Fruit fly (Drosophila melanogaster) whole organism, embryonic: ENCODE results near the gene Snmp2.
A peak's percentile ranks its signal among the peaks of the same experiment; 100 is the strongest.

ENCODE experiments used
- Awh ChIP-seq: fragments of 200-800 bp; sonication (Bioruptor generic); IDR thresholded peaks from 2 replicates; pipeline ENCODE4, ENCODE4 v1.3.6; 2022; ENCODE audit warnings: missing biosample characterization, missing genetic modification characterization
- Bgb ChIP-seq: fragments of 200-800 bp; sonication (Bioruptor generic); IDR thresholded peaks from 2 replicates; pipeline ENCODE4 v1.3.6; 2022; ENCODE audit warnings: missing biosample characterization, missing genetic modification characterization; ENCODE audit not compliant: partially characterized antibody
- CG11696 ChIP-seq: fragments of 200-800 bp; sonication (Bioruptor generic); IDR thresholded peaks from 2 replicates; pipeline ENCODE4 v1.3.6; 2022; ENCODE audit warnings: missing biosample characterization, missing genetic modification characterization
- CG13287 ChIP-seq: fragments of 200-800 bp; sonication (Bioruptor generic); IDR thresholded peaks from 2 replicates; pipeline ENCODE4 v1.3.6; 2022; ENCODE audit warnings: missing biosample characterization, missing genetic modification characterization; ENCODE audit not compliant: partially characterized antibody
- CG16813 ChIP-seq: fragments of 200-800 bp; sonication (Bioruptor generic); IDR thresholded peaks from 3 replicates; pipeline ENCODE4 v1.3.6; 2022; ENCODE audit warnings: missing biosample characterization, missing genetic modification characterization; ENCODE audit not compliant: partially characterized antibody
- CG17328 ChIP-seq: fragments of 200-800 bp; sonication (Bioruptor generic); IDR thresholded peaks from 2 replicates; pipeline ENCODE4 v1.3.6; 2022; ENCODE audit warnings: missing biosample characterization, missing genetic modification characterization
- CG2129 ChIP-seq: fragments of 200-800 bp; sonication (Bioruptor generic); IDR thresholded peaks from 2 replicates; pipeline ENCODE4 v1.3.6; 2022; ENCODE audit warnings: missing biosample characterization, missing genetic modification characterization; ENCODE audit not compliant: partially characterized antibody
- CG31388 ChIP-seq: fragments of 200-800 bp; sonication (Bioruptor generic); optimal IDR thresholded peaks from 2 replicates; lab custom pipeline; 2016; ENCODE audit warnings: missing biosample characterization, missing genetic modification characterization
- CG34224 ChIP-seq: fragments of 200-800 bp; sonication (Bioruptor generic); IDR thresholded peaks from 3 replicates; pipeline ENCODE4 v1.3.6; 2022; ENCODE audit warnings: missing biosample characterization, missing genetic modification characterization; ENCODE audit not compliant: partially characterized antibody
- CG42726 ChIP-seq: fragments of 200-800 bp; sonication (Bioruptor generic); IDR thresholded peaks from 2 replicates; pipeline ENCODE4 v1.3.6; 2022; ENCODE audit warnings: missing biosample characterization, missing genetic modification characterization; ENCODE audit not compliant: partially characterized antibody
- CG4707 ChIP-seq: fragments of 200-800 bp; sonication (Bioruptor generic); optimal IDR thresholded peaks from 2 replicates; lab custom pipeline; 2018; ENCODE audit warnings: missing biosample characterization, mild to moderate bottlenecking, missing genetic modification characterization, moderate library complexity
- CG6791 ChIP-seq: fragments of 200-800 bp; sonication (Bioruptor generic); IDR thresholded peaks from 3 replicates; pipeline ENCODE4 v1.3.6; 2022; ENCODE audit warnings: missing biosample characterization, missing genetic modification characterization; ENCODE audit not compliant: partially characterized antibody
- CG7556 ChIP-seq: fragments of 200-800 bp; sonication (Bioruptor generic); optimal IDR thresholded peaks from 2 replicates; lab custom pipeline; 2017; ENCODE audit warnings: missing biosample characterization, mild to moderate bottlenecking, missing genetic modification characterization
- CG8290 ChIP-seq, 3 experiments: fragments of 200-800 bp; sonication (Bioruptor generic); optimal IDR thresholded peaks; 2 replicates each; lab custom pipeline; 2016 to 2019; ENCODE audit warnings: missing biosample characterization in 3 of 3, missing genetic modification characterization in 3 of 3, mild to moderate bottlenecking in 2 of 3, moderate library complexity in 1 of 3
- CG8359 ChIP-seq: fragments of 200-800 bp; sonication (Bioruptor generic); optimal IDR thresholded peaks from 2 replicates; lab custom pipeline; 2017; ENCODE audit warnings: missing biosample characterization, mild to moderate bottlenecking, missing genetic modification characterization, borderline replicate concordance
- CG8478 ChIP-seq: fragments of >200 bp; optimal IDR thresholded peaks from 2 replicates; lab custom pipeline; 2018
- CG8765 ChIP-seq: fragments of 200-800 bp; sonication (Bioruptor generic); IDR thresholded peaks from 2 replicates; pipeline ENCODE4 v1.3.6; 2022; ENCODE audit warnings: missing biosample characterization, missing genetic modification characterization
- Dll ChIP-seq: fragments of 200-800 bp; sonication (Bioruptor generic); IDR thresholded peaks from 4 replicates; pipeline ENCODE4 v1.3.6; 2022; ENCODE audit warnings: missing biosample characterization, missing genetic modification characterization; ENCODE audit not compliant: partially characterized antibody
- Hmr ChIP-seq: fragments of 200-800 bp; sonication (Bioruptor generic); optimal IDR thresholded peaks from 3 replicates; lab custom pipeline; 2017; ENCODE audit warnings: mild to moderate bottlenecking, missing biosample characterization, missing genetic modification reagents, missing genetic modification characterization
- Hmx ChIP-seq: fragments of 200-800 bp; sonication (Bioruptor generic); optimal IDR thresholded peaks from 2 replicates; lab custom pipeline; 2016; ENCODE audit warnings: missing biosample characterization, missing genetic modification characterization
- MBD-R2 ChIP-seq: fragments of 200-800 bp; sonication (Bioruptor generic); IDR thresholded peaks from 2 replicates; pipeline ENCODE4 v1.3.6; 2022; ENCODE audit warnings: missing biosample characterization, missing genetic modification characterization
- MESR4 ChIP-seq: fragments of 200-800 bp; sonication (Bioruptor generic); optimal IDR thresholded peaks from 2 replicates; lab custom pipeline; 2018; ENCODE audit warnings: missing biosample characterization, mild to moderate bottlenecking, missing genetic modification characterization, moderate library complexity
- Mrtf ChIP-seq: fragments of 200-800 bp; sonication (Bioruptor generic); IDR thresholded peaks from 3 replicates; pipeline ENCODE4 v1.3.6; 2022; ENCODE audit warnings: missing biosample characterization, missing genetic modification characterization
- NC2β ChIP-seq: fragments of 200-800 bp; sonication (Bioruptor generic); optimal IDR thresholded peaks from 2 replicates; lab custom pipeline; 2016; ENCODE audit warnings: missing biosample characterization, missing genetic modification characterization
- Oaz ChIP-seq: fragments of 200-800 bp; sonication (Bioruptor generic); IDR thresholded peaks from 2 replicates; pipeline ENCODE4 v1.3.6; 2022; ENCODE audit warnings: missing biosample characterization, missing genetic modification characterization
- Rfx ChIP-seq: fragments of 200-800 bp; sonication (Bioruptor generic); IDR thresholded peaks from 2 replicates; pipeline ENCODE4 v1.3.6; 2022; ENCODE audit warnings: missing biosample characterization, missing genetic modification characterization
- Taf1 ChIP-seq: fragments of 200-800 bp; sonication (Bioruptor generic); IDR thresholded peaks from 2 replicates; pipeline ENCODE4 v1.3.6; 2022; ENCODE audit warnings: missing biosample characterization, missing genetic modification characterization
- aop ChIP-seq: fragments of 200-800 bp; sonication (Bioruptor generic); IDR thresholded peaks from 2 replicates; pipeline ENCODE4 v1.3.6; 2022; ENCODE audit warnings: missing biosample characterization, missing genetic modification characterization
- ato ChIP-seq: fragments of 200-800 bp; sonication (Bioruptor generic); IDR thresholded peaks from 2 replicates; pipeline ENCODE4 v1.3.6; 2022; ENCODE audit warnings: missing biosample characterization, missing genetic modification characterization; ENCODE audit not compliant: partially characterized antibody
- chinmo ChIP-seq: fragments of 200-800 bp; sonication (Bioruptor generic); IDR thresholded peaks from 4 replicates; pipeline ENCODE4 v1.3.6; 2022; ENCODE audit warnings: missing biosample characterization, missing genetic modification characterization; ENCODE audit not compliant: partially characterized antibody
- chm ChIP-seq: fragments of 200-800 bp; sonication (Bioruptor generic); IDR thresholded peaks from 2 replicates; pipeline ENCODE4 v1.3.6; 2022; ENCODE audit warnings: missing biosample characterization, missing genetic modification characterization
- ci ChIP-seq: fragments of 200-800 bp; sonication (Bioruptor generic); IDR thresholded peaks from 3 replicates; pipeline ENCODE4 v1.3.6; 2022; ENCODE audit warnings: missing biosample characterization, missing genetic modification characterization
- fu2 ChIP-seq: fragments of 200-800 bp; sonication (Bioruptor generic); optimal IDR thresholded peaks from 2 replicates; lab custom pipeline; 2016; ENCODE audit warnings: missing biosample characterization, missing genetic modification characterization
- gfzf ChIP-seq: fragments of 200-800 bp; sonication (Bioruptor generic); optimal IDR thresholded peaks from 2 replicates; lab custom pipeline; 2016; ENCODE audit warnings: missing biosample characterization, mild to moderate bottlenecking, missing genetic modification characterization, moderate library complexity
- hb ChIP-seq: fragments of 200-800 bp; sonication (Bioruptor generic); IDR thresholded peaks from 3 replicates; pipeline ENCODE4 v1.3.6; 2022; ENCODE audit warnings: missing biosample characterization, missing genetic modification characterization; ENCODE audit not compliant: partially characterized antibody
- inv ChIP-seq: fragments of 200-800 bp; sonication (Bioruptor generic); IDR thresholded peaks from 2 replicates; pipeline ENCODE4 v1.3.6; 2022; ENCODE audit warnings: missing biosample characterization, missing genetic modification characterization; ENCODE audit not compliant: partially characterized antibody
- kay ChIP-seq: fragments of 200-800 bp; sonication (Bioruptor generic); optimal IDR thresholded peaks from 2 replicates; lab custom pipeline; 2016; ENCODE audit warnings: missing biosample characterization, missing genetic modification characterization
- maf-S ChIP-seq: fragments of 200-800 bp; sonication (Bioruptor generic); optimal IDR thresholded peaks from 2 replicates; lab custom pipeline; 2016; ENCODE audit warnings: missing biosample characterization, missing genetic modification characterization
- nmo ChIP-seq: fragments of 200-800 bp; sonication (Bioruptor generic); optimal IDR thresholded peaks from 2 replicates; lab custom pipeline; 2018; ENCODE audit warnings: missing biosample characterization, mild to moderate bottlenecking, missing genetic modification characterization, moderate library complexity
- pan ChIP-seq, 4 experiments: fragments of >200 bp in 3 of 4; fragments of 200-800 bp in 1 of 4; sonication (Bioruptor generic) in 1 of 4; optimal IDR thresholded peaks in 3 of 4; IDR thresholded peaks in 1 of 4; 2 replicates each; pipeline versions ENCODE4 v1.3.6 to Lab custom; 2017 to 2022; ENCODE audit warnings: missing biosample characterization in 2 of 4, missing genetic modification characterization in 2 of 4, mixed read lengths in 1 of 4
- phol ChIP-seq: fragments of 200-800 bp; sonication (Bioruptor generic); optimal IDR thresholded peaks from 3 replicates; lab custom pipeline; 2018; ENCODE audit warnings: missing biosample characterization, mild to moderate bottlenecking, missing genetic modification characterization, moderate library complexity
- sens ChIP-seq: fragments of 200-800 bp; sonication (Bioruptor generic); peaks from one replicate; lab custom pipeline; 2016; ENCODE audit warnings: missing biosample characterization, missing genetic modification characterization
- sr ChIP-seq: fragments of 200-800 bp; sonication (Bioruptor generic); IDR thresholded peaks from 3 replicates; pipeline ENCODE4 v1.3.6; 2022; ENCODE audit warnings: missing biosample characterization, missing genetic modification characterization
- tin ChIP-seq: fragments of 200-800 bp; sonication (Bioruptor generic); optimal IDR thresholded peaks from 3 replicates; lab custom pipeline; 2016; ENCODE audit warnings: missing biosample characterization, missing genetic modification characterization
- trem ChIP-seq: fragments of 200-800 bp; optimal IDR thresholded peaks from 3 replicates; lab custom pipeline; 2019; ENCODE audit warnings: missing biosample characterization, mild to moderate bottlenecking, missing genetic modification characterization, moderate library complexity
- unc-4 ChIP-seq: fragments of 200-800 bp; sonication (Bioruptor generic); IDR thresholded peaks from 2 replicates; pipeline ENCODE4 v1.3.6; 2022; ENCODE audit warnings: missing biosample characterization, missing genetic modification characterization; ENCODE audit not compliant: partially characterized antibody
- vnd ChIP-seq: fragments of 200-800 bp; sonication (Bioruptor generic); IDR thresholded peaks from 3 replicates; pipeline ENCODE4 v1.3.6; 2022; ENCODE audit warnings: missing biosample characterization, missing genetic modification characterization; ENCODE audit not compliant: partially characterized antibody
- zen ChIP-seq: fragments of 200-800 bp; sonication (Bioruptor generic); optimal IDR thresholded peaks from 3 replicates; lab custom pipeline; 2018; ENCODE audit warnings: missing biosample characterization, mild to moderate bottlenecking, missing genetic modification characterization, moderate library complexity
- zen2 ChIP-seq: fragments of 200-800 bp; sonication (Bioruptor generic); IDR thresholded peaks from 3 replicates; pipeline ENCODE4 v1.3.6; 2022; ENCODE audit warnings: missing biosample characterization, missing genetic modification characterization; ENCODE audit not compliant: partially characterized antibody

Snmp2 gene

dm6 chr3L:7726285-7726684, 16.6 kb downstream of the Snmp2 start, which contains the start of gene CG7457 (continued):
- no peak for TF ChIP-seq pan (optimal IDR thresholded peaks at IDR 0.05; lab: Kevin White, UChicago)
- TF ChIP-seq pan (GFP tag; optimal IDR thresholded peaks at IDR 0.05 in 1 of 2, IDR thresholded peaks at IDR 0.05 in 1 of 2) = no peak
- TF ChIP-seq Awh (GFP tag; lab: Robert Waterston, UW) = no peak
- TF ChIP-seq Bgb (GFP tag; lab: Robert Waterston, UW) = peak; percentile 97
- TF ChIP-seq CG42726 (GFP tag; lab: Robert Waterston, UW) = peak; percentile 82; the same call in 1 of the 2 replicates
- TF ChIP-seq maf-S = no peak
- TF ChIP-seq Rfx (GFP tag; lab: Robert Waterston, UW) = 0 out of 2 replicates have a peak, but pooled peaks have one; percentile 23
- TF ChIP-seq CG2129 = peak; percentile 81; the same call in 1 of the 2 replicates
- no peak for TF ChIP-seq ci (GFP tag; lab: Robert Waterston, UW)
- TF ChIP-seq vnd = peak; percentile 92
- peak; percentile 20 for TF ChIP-seq phol
- TF ChIP-seq Mrtf = no peak
- peak; percentile 85 for TF ChIP-seq MBD-R2 (GFP tag; lab: Robert Waterston, UW)
- no peak for TF ChIP-seq CG8359 (GFP tag; lab: Kevin White, UChicago)
- TF ChIP-seq CG31388 (GFP tag; lab: Kevin White, UChicago) = no peak
- TF ChIP-seq CG11696 (GFP tag; lab: Robert Waterston, UW) = no peak
- no peak for TF ChIP-seq chm
- no peak for TF ChIP-seq Taf1 (GFP tag; lab: Robert Waterston, UW)
- no peak for TF ChIP-seq tin (GFP tag; lab: Kevin White, UChicago)
- peak; percentile 5 for TF ChIP-seq Hmr (GFP tag; lab: Kevin White, UChicago)
- TF ChIP-seq inv (GFP tag; lab: Robert Waterston, UW) = peak; percentile 88
- TF ChIP-seq MESR4 (GFP tag; lab: Kevin White, UChicago) = peak; percentile 44
- peak; percentile 32 for TF ChIP-seq nmo (GFP tag; lab: Kevin White, UChicago)
- 0 out of 2 replicates have a peak, but pooled peaks have one; percentile 14 for TF ChIP-seq CG17328 (GFP tag; lab: Robert Waterston, UW)
- TF ChIP-seq ato (GFP tag; lab: Robert Waterston, UW) = peak; percentile 90
- TF ChIP-seq CG6791 (GFP tag; lab: Robert Waterston, UW) = peak; percentile 97
- no peak for TF ChIP-seq fu2
- TF ChIP-seq CG8290 (GFP tag; optimal IDR thresholded peaks at IDR 0.05; lab: Kevin White, UChicago) = peak; percentile 5
- peak; percentile 28 to 75 for TF ChIP-seq CG8290 (tag; optimal IDR thresholded peaks at IDR 0.05; lab: Kevin White, UChicago)
- TF ChIP-seq Hmx (GFP tag; lab: Kevin White, UChicago) = no peak
- TF ChIP-seq Dll (GFP tag; lab: Robert Waterston, UW) = peak; percentile 92
- peak; percentile 50 for TF ChIP-seq gfzf (GFP tag; lab: Kevin White, UChicago)
- no peak for TF ChIP-seq CG7556 (GFP tag; lab: Kevin White, UChicago)
- TF ChIP-seq kay (GFP tag; lab: Kevin White, UChicago) = no peak
- TF ChIP-seq zen2 = peak; percentile 94
- peak; percentile 90 for TF ChIP-seq hb (GFP tag; lab: Robert Waterston, UW)
- no peak for TF ChIP-seq aop (GFP tag; lab: Robert Waterston, UW)
- peak; percentile 89 for TF ChIP-seq chinmo (GFP tag; lab: Robert Waterston, UW)
- peak; percentile 30 for TF ChIP-seq trem
- TF ChIP-seq sr (GFP tag; lab: Robert Waterston, UW) = no peak
- TF ChIP-seq CG16813 (GFP tag; lab: Robert Waterston, UW) = peak; percentile 95
- no peak for TF ChIP-seq sens
- peak; percentile 97 for TF ChIP-seq CG13287
- no peak for TF ChIP-seq Oaz (GFP tag; lab: Robert Waterston, UW)
- no peak for TF ChIP-seq zen
- TF ChIP-seq NC2β (GFP tag; lab: Kevin White, UChicago) = no peak
- no peak for TF ChIP-seq CG4707 (GFP tag; lab: Kevin White, UChicago)
- TF ChIP-seq CG8765 (GFP tag; lab: Robert Waterston, UW) = no peak
- peak; percentile 94 for TF ChIP-seq unc-4 (GFP tag; lab: Robert Waterston, UW)
- no peak for TF ChIP-seq CG8478 (lab: Kevin White, UChicago)
- peak; percentile 94 for TF ChIP-seq CG34224 (GFP tag; lab: Robert Waterston, UW)
